Fruit fly (Drosophila melanogaster) whole organism, embryonic: ENCODE data around the gene CG34342.

Experiments
- CG11695 ChIP-seq: fragments of 200-800 bp; sonication (Bioruptor generic); IDR thresholded peaks from 3 replicates; pipeline ENCODE4 v1.3.6; 2022; ENCODE audit warnings: missing biosample characterization, missing genetic modification characterization
- CG12769 ChIP-seq: fragments of 200-800 bp; sonication (Bioruptor generic); optimal IDR thresholded peaks from 2 replicates; lab custom pipeline; 2019; ENCODE audit warnings: missing biosample characterization, mild to moderate bottlenecking, missing genetic modification characterization, moderate library complexity
- CG1603 ChIP-seq: fragments of 200-800 bp; sonication (Bioruptor generic); optimal IDR thresholded peaks from 2 replicates; lab custom pipeline; 2019; ENCODE audit warnings: missing biosample characterization, mild to moderate bottlenecking, missing genetic modification characterization, moderate library complexity
- CG17385 ChIP-seq: fragments of 200-800 bp; sonication (Bioruptor generic); optimal IDR thresholded peaks from 3 replicates; lab custom pipeline; 2018; ENCODE audit warnings: missing biosample characterization, mild to moderate bottlenecking, missing genetic modification characterization
- CG17912 ChIP-seq: fragments of 200-800 bp; sonication (Bioruptor generic); optimal IDR thresholded peaks from 2 replicates; lab custom pipeline; 2018; ENCODE audit warnings: missing biosample characterization, mild to moderate bottlenecking, missing genetic modification characterization
- CG1832 ChIP-seq: fragments of 200-800 bp; sonication (Bioruptor generic); optimal IDR thresholded peaks from 2 replicates; lab custom pipeline; 2017; ENCODE audit warnings: missing biosample characterization, mild to moderate bottlenecking, missing genetic modification characterization, inconsistent platforms
- CG2712 ChIP-seq: fragments of 200-800 bp; optimal IDR thresholded peaks from 3 replicates; lab custom pipeline; 2019; ENCODE audit warnings: missing biosample characterization, mild to moderate bottlenecking, missing genetic modification characterization, moderate library complexity
- CG30431 ChIP-seq: fragments of 200-800 bp; sonication (Bioruptor generic); optimal IDR thresholded peaks from 2 replicates; lab custom pipeline; 2017; ENCODE audit warnings: missing biosample characterization, missing genetic modification characterization
- CG3065 ChIP-seq: fragments of 200-800 bp; sonication (Bioruptor generic); optimal IDR thresholded peaks from 2 replicates; lab custom pipeline; 2016; ENCODE audit warnings: missing biosample characterization, missing genetic modification characterization
- CG31441 ChIP-seq: fragments of 200-800 bp; sonication (Bioruptor generic); IDR thresholded peaks from 2 replicates; pipeline ENCODE4 v1.3.6; 2022; ENCODE audit warnings: missing biosample characterization, missing genetic modification characterization
- CG42726 ChIP-seq: fragments of 200-800 bp; sonication (Bioruptor generic); IDR thresholded peaks from 2 replicates; pipeline ENCODE4 v1.3.6; 2022; ENCODE audit warnings: missing biosample characterization, missing genetic modification characterization; ENCODE audit not compliant: partially characterized antibody
- CG4404 ChIP-seq: fragments of 200-800 bp; sonication (Bioruptor generic); IDR thresholded peaks from 2 replicates; pipeline ENCODE4 v1.3.6; 2022; ENCODE audit warnings: missing biosample characterization, missing genetic modification characterization
- CG6765 ChIP-seq: fragments of 200-800 bp; sonication (Bioruptor generic); optimal IDR thresholded peaks from 3 replicates; lab custom pipeline; 2017; ENCODE audit warnings: missing biosample characterization, mild to moderate bottlenecking, missing genetic modification characterization
- CG7786 ChIP-seq: fragments of 200-800 bp; sonication (Bioruptor generic); optimal IDR thresholded peaks from 2 replicates; lab custom pipeline; 2016; ENCODE audit warnings: missing biosample characterization, missing genetic modification characterization
- CHES-1-like ChIP-seq: fragments of 200-800 bp; sonication (Bioruptor generic); optimal IDR thresholded peaks from 2 replicates; lab custom pipeline; 2016; ENCODE audit warnings: missing biosample characterization, missing genetic modification characterization
- CTCF ChIP-seq: fragments of 200-800 bp; sonication (Bioruptor generic); optimal IDR thresholded peaks from 2 replicates; lab custom pipeline; 2017; ENCODE audit warnings: missing biosample characterization, mild to moderate bottlenecking, missing genetic modification characterization, moderate library complexity
- HHEX ChIP-seq: fragments of 200-800 bp; sonication (Bioruptor generic); optimal IDR thresholded peaks from 3 replicates; lab custom pipeline; 2017; ENCODE audit warnings: missing biosample characterization, mild to moderate bottlenecking, missing genetic modification characterization, missing genetic modification reagents
- Mad ChIP-seq: fragments of 200-800 bp; sonication (Bioruptor generic); optimal IDR thresholded peaks from 2 replicates; lab custom pipeline; 2016; ENCODE audit warnings: missing biosample characterization, missing genetic modification characterization
- Meics ChIP-seq: fragments of 200-800 bp; sonication (Bioruptor generic); optimal IDR thresholded peaks from 2 replicates; lab custom pipeline; 2017; ENCODE audit warnings: missing biosample characterization, mild to moderate bottlenecking, missing genetic modification characterization
- NC2α ChIP-seq: fragments of 200-800 bp; sonication (Bioruptor generic); optimal IDR thresholded peaks from 2 replicates; lab custom pipeline; 2016; ENCODE audit warnings: missing biosample characterization, missing genetic modification characterization
- Opbp ChIP-seq: fragments of 200-800 bp; sonication (Bioruptor generic); IDR thresholded peaks from 3 replicates; pipeline ENCODE4 v1.3.6; 2022; ENCODE audit warnings: missing biosample characterization, missing genetic modification characterization; ENCODE audit not compliant: partially characterized antibody
- Pdp1 ChIP-seq, 2 experiments: fragments of 200-800 bp; sonication (Bioruptor generic); optimal IDR thresholded peaks; 3 replicates each; lab custom pipeline; 2016; ENCODE audit warnings: missing biosample characterization in 2 of 2, missing genetic modification characterization in 2 of 2, mild to moderate bottlenecking in 1 of 2, moderate library complexity in 1 of 2
- Side ChIP-seq: fragments of 200-800 bp; sonication (Bioruptor generic); optimal IDR thresholded peaks from 2 replicates; lab custom pipeline; 2016; ENCODE audit warnings: missing biosample characterization, missing genetic modification characterization
- Sox102F ChIP-seq: fragments of 200-800 bp; sonication (Bioruptor generic); optimal IDR thresholded peaks from 2 replicates; lab custom pipeline; 2018; ENCODE audit warnings: missing biosample characterization, mild to moderate bottlenecking, missing genetic modification characterization, moderate library complexity
- Sry-β ChIP-seq: fragments of 200-800 bp; sonication (Bioruptor generic); optimal IDR thresholded peaks from 2 replicates; lab custom pipeline; 2018; ENCODE audit warnings: missing biosample characterization, mild to moderate bottlenecking, missing genetic modification characterization, moderate library complexity
- Stat92E ChIP-seq, 3 experiments: fragments of >200 bp in 2 of 3; fragments of 200-800 bp in 1 of 3; sonication (Bioruptor generic) in 1 of 3; optimal IDR thresholded peaks; 2 replicates each; lab custom pipeline; 2017 to 2019; ENCODE audit warnings: missing biosample characterization in 3 of 3, missing genetic modification characterization in 3 of 3, mild to moderate bottlenecking in 1 of 3, moderate library complexity in 1 of 3
- Xbp1 ChIP-seq: fragments of 200-800 bp; sonication (Bioruptor generic); optimal IDR thresholded peaks from 3 replicates; lab custom pipeline; 2016; ENCODE audit warnings: missing biosample characterization, mild to moderate bottlenecking, missing genetic modification characterization
- bbx ChIP-seq: fragments of 200-800 bp; sonication (Bioruptor generic); IDR thresholded peaks from 2 replicates; pipeline ENCODE4 v1.3.6; 2022; ENCODE audit warnings: missing biosample characterization, missing genetic modification characterization; ENCODE audit not compliant: partially characterized antibody
- bcd ChIP-seq: fragments of 200-800 bp; sonication (Bioruptor generic); optimal IDR thresholded peaks from 2 replicates; lab custom pipeline; 2017; ENCODE audit warnings: missing biosample characterization, mild to moderate bottlenecking, missing genetic modification characterization
- bowl ChIP-seq: fragments of 200-800 bp; sonication (Bioruptor generic); IDR thresholded peaks from 2 replicates; pipeline ENCODE4 v1.3.6; 2022; ENCODE audit warnings: missing biosample characterization, missing genetic modification characterization
- bsh ChIP-seq, 2 experiments: fragments of 200-800 bp; sonication (Bioruptor generic); optimal IDR thresholded peaks; 2 replicates each; lab custom pipeline; 2017 to 2018; ENCODE audit warnings: mild to moderate bottlenecking in 2 of 2, missing biosample characterization in 2 of 2, missing genetic modification characterization in 2 of 2, moderate library complexity in 1 of 2
- btn ChIP-seq: fragments of 200-800 bp; sonication (Bioruptor generic); optimal IDR thresholded peaks from 2 replicates; lab custom pipeline; 2016; ENCODE audit warnings: missing biosample characterization, missing genetic modification characterization
- dm ChIP-seq: fragments of 200-800 bp; sonication (Bioruptor generic); optimal IDR thresholded peaks from 3 replicates; lab custom pipeline; 2016; ENCODE audit warnings: missing biosample characterization, missing genetic modification characterization
- dysf ChIP-seq: fragments of 200-800 bp; sonication (Bioruptor generic); IDR thresholded peaks from 3 replicates; pipeline ENCODE4 v1.3.6; 2022; ENCODE audit warnings: missing biosample characterization, missing genetic modification characterization
- gce ChIP-seq: fragments of 200-800 bp; sonication (Bioruptor generic); IDR thresholded peaks from 3 replicates; pipeline ENCODE4 v1.3.6; 2022; ENCODE audit warnings: missing biosample characterization, missing genetic modification characterization
- gro ChIP-seq: fragments of 200-800 bp; sonication (Bioruptor generic); optimal IDR thresholded peaks from 2 replicates; lab custom pipeline; 2016; ENCODE audit warnings: missing biosample characterization, missing genetic modification characterization
- hth ChIP-seq: fragments of >200 bp; optimal IDR thresholded peaks from 2 replicates; lab custom pipeline; 2017; ENCODE audit warnings: inconsistent platforms
- ind ChIP-seq: fragments of 200-800 bp; sonication (Bioruptor generic); optimal IDR thresholded peaks from 3 replicates; lab custom pipeline; 2016; ENCODE audit warnings: missing biosample characterization, missing genetic modification characterization
- kay ChIP-seq: fragments of 200-800 bp; sonication (Bioruptor generic); optimal IDR thresholded peaks from 2 replicates; lab custom pipeline; 2016; ENCODE audit warnings: missing biosample characterization, missing genetic modification characterization
- knrl ChIP-seq: fragments of 200-800 bp; sonication (Bioruptor generic); IDR thresholded peaks from 3 replicates; pipeline ENCODE4 v1.3.6; 2022; ENCODE audit warnings: missing biosample characterization, missing genetic modification characterization; ENCODE audit not compliant: partially characterized antibody
- nerfin-1 ChIP-seq: fragments of 200-800 bp; sonication (Bioruptor generic); optimal IDR thresholded peaks from 3 replicates; lab custom pipeline; 2019; ENCODE audit warnings: missing biosample characterization, mild to moderate bottlenecking, missing genetic modification characterization, moderate library complexity
- pho ChIP-seq: fragments of 200-800 bp; sonication (Bioruptor generic); optimal IDR thresholded peaks from 2 replicates; lab custom pipeline; 2016; ENCODE audit warnings: missing biosample characterization, missing genetic modification characterization
- phol ChIP-seq: fragments of 200-800 bp; sonication (Bioruptor generic); optimal IDR thresholded peaks from 3 replicates; lab custom pipeline; 2018; ENCODE audit warnings: missing biosample characterization, mild to moderate bottlenecking, missing genetic modification characterization, moderate library complexity
- schlank ChIP-seq: fragments of 200-800 bp; sonication (Bioruptor generic); optimal IDR thresholded peaks from 2 replicates; lab custom pipeline; 2018; ENCODE audit warnings: missing biosample characterization, mild to moderate bottlenecking, missing genetic modification characterization
- slou ChIP-seq: fragments of 200-800 bp; sonication (Bioruptor generic); optimal IDR thresholded peaks from 3 replicates; lab custom pipeline; 2016; ENCODE audit warnings: missing biosample characterization, missing genetic modification characterization
- ssp ChIP-seq: fragments of 200-800 bp; sonication (Bioruptor generic); IDR thresholded peaks from 2 replicates; pipeline ENCODE4 v1.3.6; 2022; ENCODE audit warnings: missing biosample characterization, missing genetic modification characterization
- tx ChIP-seq: fragments of 200-800 bp; sonication (Bioruptor generic); optimal IDR thresholded peaks from 2 replicates; lab custom pipeline; 2016; ENCODE audit warnings: missing biosample characterization, missing genetic modification characterization
- zen ChIP-seq: fragments of 200-800 bp; sonication (Bioruptor generic); optimal IDR thresholded peaks from 3 replicates; lab custom pipeline; 2018; ENCODE audit warnings: missing biosample characterization, mild to moderate bottlenecking, missing genetic modification characterization, moderate library complexity
- zen2 ChIP-seq: fragments of 200-800 bp; sonication (Bioruptor generic); IDR thresholded peaks from 3 replicates; pipeline ENCODE4 v1.3.6; 2022; ENCODE audit warnings: missing biosample characterization, missing genetic modification characterization; ENCODE audit not compliant: partially characterized antibody
- zf30C ChIP-seq: fragments of 200-800 bp; sonication (Bioruptor generic); optimal IDR thresholded peaks from 3 replicates; lab custom pipeline; 2018; ENCODE audit warnings: missing biosample characterization, mild to moderate bottlenecking, missing genetic modification characterization

CG34342 gene

dm6 chr3L:5540637-5541241 lies 30.1 kb upstream of the CG34342 start (continued):
- TF ChIP-seq zen2 (GFP tag; lab: Robert Waterston, UW) (0 out of 3 replicates have a peak, but pooled peaks have one; percentile 14), HHEX (GFP tag; lab: Kevin White, UChicago) (no peak), phol (tag; lab: Kevin White, UChicago) (no peak), Sry-β (GFP tag; lab: Kevin White, UChicago) (no peak), CG17385 (no peak), zf30C (GFP tag; lab: Kevin White, UChicago) (no peak), CG3065 (no peak), Stat92E (GFP tag; optimal IDR thresholded peaks at IDR 0.05; lab: Kevin White, UChicago) (no peak), kay (GFP tag; lab: Kevin White, UChicago) (no peak), bcd (no peak), CHES-1-like (no peak), Sox102F (no peak), dysf (GFP tag; lab: Robert Waterston, UW) (0 out of 3 replicates have a peak, but pooled peaks have one; percentile 25), gce (GFP tag; lab: Robert Waterston, UW) (no peak), CG11695 (no peak), bsh (GFP tag; optimal IDR thresholded peaks at IDR 0.05; lab: Kevin White, UChicago) (no peak), bowl (GFP tag; lab: Robert Waterston, UW) (no peak), schlank (no peak), Side (GFP tag; lab: Kevin White, UChicago) (no peak)

dm6 chr3L:5535659-5536058 lies 25.0 kb upstream of the CG34342 start, which contains the start of gene CG13285:
CG13285 (minus strand) TSS chr3L:5535759.
- no peak for TF ChIP-seq Opbp (GFP tag; lab: Robert Waterston, UW)
- no peak for TF ChIP-seq dm (GFP tag; lab: Kevin White, UChicago)
- no peak for TF ChIP-seq Mad (GFP tag; lab: Kevin White, UChicago)
- no peak for TF ChIP-seq NC2α
- no peak for TF ChIP-seq nerfin-1 (tag; lab: Kevin White, UChicago)
- TF ChIP-seq CG6765 = no peak
- no peak for TF ChIP-seq CG31441
- no peak for TF ChIP-seq Meics (GFP tag; lab: Kevin White, UChicago)
- no peak for TF ChIP-seq hth (lab: Kevin White, UChicago)
- TF ChIP-seq CG7786 (GFP tag; lab: Kevin White, UChicago) = no peak
- no peak for TF ChIP-seq btn (GFP tag; lab: Kevin White, UChicago)
- TF ChIP-seq, all 482 proteins: peak for 0

dm6 chr3L:5534253-5534652 lies 23.6 kb upstream of the CG34342 start:
- TF ChIP-seq pho (GFP tag; lab: Kevin White, UChicago) = no peak
- TF ChIP-seq CG12769 = no peak
- TF ChIP-seq knrl (GFP tag; lab: Robert Waterston, UW) = no peak
- TF ChIP-seq gro (GFP tag; lab: Kevin White, UChicago) = no peak
- no peak for TF ChIP-seq ssp (GFP tag; lab: Robert Waterston, UW)
- TF ChIP-seq CG42726 (GFP tag; lab: Robert Waterston, UW) = no peak
- no peak for TF ChIP-seq bbx (GFP tag; lab: Robert Waterston, UW)
- no peak for TF ChIP-seq CG1603
- TF ChIP-seq Xbp1 (GFP tag; lab: Kevin White, UChicago) = no peak
- TF ChIP-seq phol (tag; lab: Kevin White, UChicago) = no peak
- TF ChIP-seq CG1832 (GFP tag; lab: Kevin White, UChicago) = no peak
- TF ChIP-seq Pdp1 (GFP tag; optimal IDR thresholded peaks at IDR 0.05; lab: Kevin White, UChicago) = peak in 1 of 2 experiments; percentile 56
- no peak for TF ChIP-seq zen
- TF ChIP-seq CG17912 = no peak
- no peak for TF ChIP-seq CTCF (GFP tag; lab: Kevin White, UChicago)
- TF ChIP-seq CG2712 (tag; lab: Kevin White, UChicago) = no peak
- TF ChIP-seq ind = no peak
- TF ChIP-seq CG30431 (GFP tag; lab: Kevin White, UChicago) = no peak
- TF ChIP-seq CG4404 (GFP tag; lab: Robert Waterston, UW) = no peak
- TF ChIP-seq tx (GFP tag; lab: Kevin White, UChicago) = no peak
- TF ChIP-seq slou (GFP tag; lab: Kevin White, UChicago) = no peak
